Worm (Caenorhabditis elegans): ENCODE results near the gene abl-1.
A peak's percentile ranks its signal among the peaks of the same experiment; 100 is the strongest.

The abl-1 gene

ce11 chrX:10597554-10598191 is 26.3 kb downstream of the abl-1 start (continued):
- TF ChIP-seq nhr-237 (tag; optimal IDR thresholded peaks at IDR 0.05) (no peak), ceh-43 (GFP tag; optimal IDR thresholded peaks at IDR 0.05) (no peak), nhr-2 (tag; optimal IDR thresholded peaks at IDR 0.05) (peak; percentile 93)

- TF ChIP-seq sptf-1 (tag; optimal IDR thresholded peaks at IDR 0.05) (no peak), nhr-12 (tag; optimal IDR thresholded peaks at IDR 0.05) (no peak), ceh-83 (GFP tag; optimal IDR thresholded peaks at IDR 0.05) (no peak), ceh-43 (GFP tag; optimal IDR thresholded peaks at IDR 0.05) (no peak), hlh-1 (tag; optimal IDR thresholded peaks at IDR 0.05) (no peak), ham-2 (GFP tag; optimal IDR thresholded peaks at IDR 0.05) (peak; percentile 27), mls-2 (tag; optimal IDR thresholded peaks at IDR 0.05) (no peak), unc-39 (tag; optimal IDR thresholded peaks at IDR 0.05) (no peak), M03D4.4 (tag; optimal IDR thresholded peaks at IDR 0.05) (peak; percentile 4), tbx-8 (GFP tag; optimal IDR thresholded peaks at IDR 0.05) (no peak), nhr-2 (tag; optimal IDR thresholded peaks at IDR 0.05) (no peak), lin-13 (tag; optimal IDR thresholded peaks at IDR 0.05) (no peak), flh-1 (GFP tag; optimal IDR thresholded peaks at IDR 0.05) (no peak), mab-5 (tag; optimal IDR thresholded peaks at IDR 0.05) (no peak), pha-4 (tag; optimal IDR thresholded peaks at IDR 0.05) (no peak), bed-3 (GFP tag; optimal IDR thresholded peaks at IDR 0.05) (no peak)
These were observed 27.5 kb downstream of the abl-1 start for ce11 chrX:10596420-10596907.

- TF ChIP-seq bed-3 (GFP tag; optimal IDR thresholded peaks at IDR 0.05) (no peak), lsy-2 (tag; optimal IDR thresholded peaks at IDR 0.05) (no peak), unc-62 (GFP tag; optimal IDR thresholded peaks at IDR 0.05) (peak; percentile 56), lin-32 (GFP tag; optimal IDR thresholded peaks at IDR 0.05) (no peak), ces-1 (GFP tag; optimal IDR thresholded peaks at IDR 0.05) (peak; percentile 81)
These were observed 29.1 kb downstream of the abl-1 start for ce11 chrX:10594701-10595421.

ce11 chrX:10593756-10594376 is 30.1 kb downstream of the abl-1 start:
- TF ChIP-seq mls-2 (tag; optimal IDR thresholded peaks at IDR 0.05) (peak; percentile 35), blmp-1 (tag; optimal IDR thresholded peaks at IDR 0.05) (peak; percentile 69), zip-8 (tag; optimal IDR thresholded peaks at IDR 0.05) (no peak), M03D4.4 (tag; optimal IDR thresholded peaks at IDR 0.05) (peak; percentile 0), sptf-1 (tag; optimal IDR thresholded peaks at IDR 0.05) (peak; percentile 31), hlh-1 (tag; optimal IDR thresholded peaks at IDR 0.05) (no peak), nhr-76 (tag; optimal IDR thresholded peaks at IDR 0.05) (no peak), nhr-28 (tag; optimal IDR thresholded peaks at IDR 0.05) (no peak), ces-1 (GFP tag; optimal IDR thresholded peaks at IDR 0.05) (peak; percentile 65)

- TF ChIP-seq tbx-8 (GFP tag; optimal IDR thresholded peaks at IDR 0.05) (no peak), lin-32 (GFP tag; optimal IDR thresholded peaks at IDR 0.05) (no peak), M03D4.4 (tag; optimal IDR thresholded peaks at IDR 0.05) (no peak), ces-1 (GFP tag; optimal IDR thresholded peaks at IDR 0.05) (no peak), nhr-28 (tag; optimal IDR thresholded peaks at IDR 0.05) (no peak), ham-2 (GFP tag; optimal IDR thresholded peaks at IDR 0.05) (no peak), sptf-1 (tag; optimal IDR thresholded peaks at IDR 0.05) (no peak), lin-13 (tag; optimal IDR thresholded peaks at IDR 0.05) (no peak), cnd-1 (tag; optimal IDR thresholded peaks at IDR 0.05) (no peak)
These were observed 30.8 kb downstream of the abl-1 start, which contains the start of gene sdn-1 for ce11 chrX:10593234-10593633. sdn-1 (minus strand) TSS chrX:10593334.

- no peak for TF ChIP-seq tbx-8 (GFP tag; optimal IDR thresholded peaks at IDR 0.05)
- no peak for TF ChIP-seq unc-120 (tag; optimal IDR thresholded peaks at IDR 0.05; ENCODE audit: poor library complexity, severe bottlenecking)
- no peak for TF ChIP-seq M03D4.4 (tag; optimal IDR thresholded peaks at IDR 0.05)
- peak; percentile 87 for TF ChIP-seq ces-1 (GFP tag; optimal IDR thresholded peaks at IDR 0.05)
- TF ChIP-seq ceh-39 (tag; optimal IDR thresholded peaks at IDR 0.05): no peak
- no peak for TF ChIP-seq hlh-1 (tag; optimal IDR thresholded peaks at IDR 0.05)
- TF ChIP-seq lsy-2 (tag; optimal IDR thresholded peaks at IDR 0.05): no peak
- TF ChIP-seq sem-2 (GFP tag; optimal IDR thresholded peaks at IDR 0.05): no peak
- TF ChIP-seq nhr-2 (tag; optimal IDR thresholded peaks at IDR 0.05): no peak
- peak; percentile 45 for TF ChIP-seq unc-62 (GFP tag; optimal IDR thresholded peaks at IDR 0.05)
- TF ChIP-seq mab-5 (tag; optimal IDR thresholded peaks at IDR 0.05): no peak
- no peak for TF ChIP-seq snpc-4 (tag; optimal IDR thresholded peaks at IDR 0.05)
- TF ChIP-seq flh-1 (GFP tag; optimal IDR thresholded peaks at IDR 0.05): no peak
- TF ChIP-seq nhr-28 (tag; optimal IDR thresholded peaks at IDR 0.05): no peak
- no peak for TF ChIP-seq unc-39 (tag; optimal IDR thresholded peaks at IDR 0.05)
- TF ChIP-seq ceh-43 (GFP tag; optimal IDR thresholded peaks at IDR 0.05): no peak
- no peak for TF ChIP-seq mep-1 (tag; optimal IDR thresholded peaks at IDR 0.05)
- no peak for TF ChIP-seq elt-1 (tag; optimal IDR thresholded peaks at IDR 0.05; ENCODE audit: borderline replicate concordance, insufficient read depth)
- TF ChIP-seq lin-32 (GFP tag; optimal IDR thresholded peaks at IDR 0.05): peak; percentile 5
- TF ChIP-seq elt-3 (tag; optimal IDR thresholded peaks at IDR 0.05): no peak
- TF ChIP-seq cnd-1 (tag; optimal IDR thresholded peaks at IDR 0.05): peak; percentile 76
- TF ChIP-seq lin-13 (tag; optimal IDR thresholded peaks at IDR 0.05): no peak
These were observed 32.7 kb downstream of the abl-1 start for ce11 chrX:10591208-10591782.
